Fruit fly (Drosophila melanogaster) whole organism: Measurements from ENCODE around the gene Vps13D.

Experiments used
- CG8478 ChIP-seq: fragments of >200 bp; optimal IDR thresholded peaks from 2 replicates; lab custom pipeline; 2018; ENCODE audit warnings: inconsistent platforms
- EcR ChIP-seq, 2 experiments: fragments of >200 bp; optimal IDR thresholded peaks; 2 replicates each; lab custom pipeline; 2017; ENCODE audit warnings: missing biosample characterization in 2 of 2, missing genetic modification characterization in 2 of 2, missing genetic modification reagents in 2 of 2
- psq ChIP-seq: fragments of >200 bp; optimal IDR thresholded peaks from 2 replicates; lab custom pipeline; 2017

dm6 chr3L:12814806-12815205, 60.0 kb downstream of the Vps13D start:
- TF ChIP-seq CG8478 (lab: Kevin White, UChicago) (no peak), psq (no peak), EcR (GFP tag; optimal IDR thresholded peaks at IDR 0.05; lab: Kevin White, UChicago) (no peak)
